Worm (Caenorhabditis elegans) whole organism, L3 larva: ENCODE results near the gene grd-4.

Experiments used
- R02D3.7 ChIP-seq: fragments of 150-350 bp; optimal IDR thresholded peaks from 2 replicates; lab custom pipeline; 2014; ENCODE audit warnings: missing biosample characterization, missing genetic modification characterization
- ZK546.5 ChIP-seq: sonication (generic microtip); optimal IDR thresholded peaks from 2 replicates; lab custom pipeline; 2017; ENCODE audit warnings: missing biosample characterization, missing genetic modification characterization
- aly-2 ChIP-seq: fragments of 150-350 bp; optimal IDR thresholded peaks from 2 replicates; lab custom pipeline; 2014; ENCODE audit warnings: missing biosample characterization, missing genetic modification characterization
- ama-1 ChIP-seq: fragments of 150-350 bp; optimal IDR thresholded peaks from 2 replicates; lab custom pipeline; 2018
- ceh-16 ChIP-seq: sonication (generic microtip); optimal IDR thresholded peaks from 2 replicates; lab custom pipeline; 2017; ENCODE audit warnings: missing biosample characterization, missing genetic modification characterization
- ceh-28 ChIP-seq: fragments of 150-350 bp; optimal IDR thresholded peaks from 2 replicates; lab custom pipeline; 2014; ENCODE audit warnings: missing biosample characterization, missing genetic modification reagents, missing genetic modification characterization
- ceh-82 ChIP-seq: fragments of 150-350 bp; optimal IDR thresholded peaks from 2 replicates; lab custom pipeline; 2014; ENCODE audit warnings: missing biosample characterization, missing genetic modification characterization
- ceh-9 ChIP-seq: sonication (generic microtip); optimal IDR thresholded peaks from 2 replicates; lab custom pipeline; 2018; ENCODE audit warnings: missing biosample characterization, missing genetic modification characterization
- daf-12 ChIP-seq: fragments of 150-350 bp; optimal IDR thresholded peaks from 2 replicates; lab custom pipeline; 2014; ENCODE audit warnings: missing biosample characterization, missing genetic modification reagents, missing genetic modification characterization
- egl-27 ChIP-seq: sonication (generic microtip); optimal IDR thresholded peaks from 4 replicates; lab custom pipeline; 2017; ENCODE audit warnings: missing biosample characterization, missing genetic modification reagents, missing genetic modification characterization
- egl-5 ChIP-seq: fragments of 150-350 bp; optimal IDR thresholded peaks from 2 replicates; lab custom pipeline; 2017; ENCODE audit warnings: missing biosample characterization, missing genetic modification reagents, missing genetic modification characterization, inconsistent platforms
- elt-1 ChIP-seq: fragments of 150-350 bp; optimal IDR thresholded peaks from 2 replicates; lab custom pipeline; 2014; ENCODE audit warnings: missing biosample characterization, missing genetic modification characterization
- elt-2 ChIP-seq: sonication (generic microtip); optimal IDR thresholded peaks from 2 replicates; lab custom pipeline; 2016; ENCODE audit warnings: missing genetic modification reagents, mild to moderate bottlenecking, missing genetic modification characterization, missing compliant biosample characterization
- elt-3 ChIP-seq, 3 experiments: fragments of 150-350 bp in 1 of 3; sonication (generic microtip) in 2 of 3; optimal IDR thresholded peaks; 2 replicates in 2 of 3; 4 replicates in 1 of 3; lab custom pipeline; 2014 to 2017; ENCODE audit warnings: missing biosample characterization in 3 of 3, missing genetic modification characterization in 3 of 3
- eor-1 ChIP-seq, 2 experiments: fragments of 150-350 bp; optimal IDR thresholded peaks; 2 replicates each; lab custom pipeline; 2014 to 2018; ENCODE audit warnings: missing biosample characterization in 2 of 2, missing genetic modification characterization in 2 of 2
- fkh-10 ChIP-seq: sonication (generic microtip); optimal IDR thresholded peaks from 2 replicates; lab custom pipeline; 2017; ENCODE audit warnings: missing biosample characterization, missing genetic modification reagents, missing genetic modification characterization
- fkh-2 ChIP-seq: fragments of 150-350 bp; optimal IDR thresholded peaks from 2 replicates; lab custom pipeline; 2014; ENCODE audit warnings: missing biosample characterization, missing genetic modification reagents, missing genetic modification characterization
- fos-1 ChIP-seq: fragments of 150-350 bp; optimal IDR thresholded peaks from 2 replicates; lab custom pipeline; 2014; ENCODE audit warnings: missing biosample characterization, missing genetic modification characterization
- hmg-11 ChIP-seq: sonication (generic microtip); optimal IDR thresholded peaks from 2 replicates; lab custom pipeline; 2016; ENCODE audit warnings: missing genetic modification characterization, missing compliant biosample characterization
- jun-1 ChIP-seq: fragments of 150-350 bp; optimal IDR thresholded peaks from 2 replicates; lab custom pipeline; 2014; ENCODE audit warnings: missing biosample characterization, missing genetic modification reagents, missing genetic modification characterization
- lin-15B ChIP-seq: fragments of 150-350 bp; optimal IDR thresholded peaks from 2 replicates; lab custom pipeline; 2014; ENCODE audit warnings: missing biosample characterization, missing genetic modification characterization
- lin-39 ChIP-seq: fragments of 150-350 bp; optimal IDR thresholded peaks from 2 replicates; lab custom pipeline; 2018; ENCODE audit warnings: missing biosample characterization, missing genetic modification reagents, missing genetic modification characterization
- lsy-12 ChIP-seq: sonication (generic microtip); optimal IDR thresholded peaks from 2 replicates; lab custom pipeline; 2016; ENCODE audit warnings: mild to moderate bottlenecking, missing genetic modification characterization, missing compliant biosample characterization
- mdl-1 ChIP-seq: fragments of 150-350 bp; optimal IDR thresholded peaks from 2 replicates; lab custom pipeline; 2014; ENCODE audit warnings: missing biosample characterization, missing genetic modification characterization
- mml-1 ChIP-seq: fragments of 150-350 bp; sonication (generic microtip); optimal IDR thresholded peaks from 3 replicates; lab custom pipeline; 2014; ENCODE audit warnings: missing biosample characterization, missing genetic modification characterization
- nfya-1 ChIP-seq: sonication (generic microtip); optimal IDR thresholded peaks from 2 replicates; lab custom pipeline; 2017; ENCODE audit warnings: missing genetic modification characterization, mild to moderate bottlenecking, missing compliant biosample characterization, antibody characterized with exemption, moderate library complexity; ENCODE audit not compliant: insufficient read depth
- nhr-11 ChIP-seq: fragments of 150-350 bp; optimal IDR thresholded peaks from 2 replicates; lab custom pipeline; 2014; ENCODE audit warnings: missing biosample characterization, missing genetic modification characterization
- nhr-12 ChIP-seq: fragments of 150-350 bp; optimal IDR thresholded peaks from 2 replicates; lab custom pipeline; 2014; ENCODE audit warnings: missing biosample characterization, missing genetic modification characterization
- nhr-23 ChIP-seq: fragments of 150-350 bp; optimal IDR thresholded peaks from 2 replicates; lab custom pipeline; 2014; ENCODE audit warnings: missing biosample characterization, missing genetic modification reagents, missing genetic modification characterization
- nhr-237 ChIP-seq: fragments of 150-350 bp; optimal IDR thresholded peaks from 2 replicates; lab custom pipeline; 2014; ENCODE audit warnings: missing biosample characterization, missing genetic modification characterization
- nhr-25 ChIP-seq: sonication (generic microtip); optimal IDR thresholded peaks from 2 replicates; lab custom pipeline; 2017; ENCODE audit warnings: missing biosample characterization, missing genetic modification characterization
- nhr-28 ChIP-seq: fragments of 150-350 bp; optimal IDR thresholded peaks from 2 replicates; lab custom pipeline; 2014; ENCODE audit warnings: missing biosample characterization, missing genetic modification characterization
- nhr-43 ChIP-seq: sonication (generic microtip); optimal IDR thresholded peaks from 2 replicates; lab custom pipeline; 2016; ENCODE audit warnings: mild to moderate bottlenecking, missing genetic modification characterization, missing compliant biosample characterization; ENCODE audit not compliant: poor library complexity, severe bottlenecking
- nhr-67 ChIP-seq: fragments of 150-350 bp; optimal IDR thresholded peaks from 2 replicates; lab custom pipeline; 2014; ENCODE audit warnings: missing biosample characterization, missing genetic modification characterization
- nhr-76 ChIP-seq: fragments of 150-350 bp; sonication (generic microtip); optimal IDR thresholded peaks from 5 replicates; lab custom pipeline; 2014; ENCODE audit warnings: missing biosample characterization, missing genetic modification characterization
- nhr-77 ChIP-seq: fragments of 150-350 bp; optimal IDR thresholded peaks from 2 replicates; lab custom pipeline; 2014; ENCODE audit warnings: missing biosample characterization, missing genetic modification characterization
- pha-4 ChIP-seq: fragments of 150-350 bp; optimal IDR thresholded peaks from 2 replicates; lab custom pipeline; 2014; ENCODE audit warnings: missing biosample characterization, missing genetic modification reagents, missing genetic modification characterization
- pqm-1 ChIP-seq: fragments of 150-350 bp; optimal IDR thresholded peaks from 2 replicates; lab custom pipeline; 2017; ENCODE audit warnings: missing biosample characterization, missing genetic modification characterization, inconsistent platforms
- sea-2 ChIP-seq: fragments of 150-350 bp; sonication (generic microtip); optimal IDR thresholded peaks from 4 replicates; lab custom pipeline; 2014; ENCODE audit warnings: missing biosample characterization, missing genetic modification reagents, missing genetic modification characterization
- skn-1 ChIP-seq: fragments of 150-350 bp; optimal IDR thresholded peaks from 2 replicates; lab custom pipeline; 2014; ENCODE audit warnings: missing biosample characterization, missing genetic modification characterization
- snpc-4 ChIP-seq: fragments of 150-350 bp; optimal IDR thresholded peaks from 2 replicates; lab custom pipeline; 2014; ENCODE audit warnings: missing biosample characterization, missing genetic modification characterization
- tbx-2 ChIP-seq: sonication (generic microtip); optimal IDR thresholded peaks from 2 replicates; lab custom pipeline; 2016; ENCODE audit warnings: mild to moderate bottlenecking, missing genetic modification characterization, missing compliant biosample characterization
- unc-39 ChIP-seq: sonication (generic microtip); optimal IDR thresholded peaks from 4 replicates; lab custom pipeline; 2017; ENCODE audit warnings: missing biosample characterization, missing genetic modification characterization
- unc-62 ChIP-seq: fragments of 150-350 bp; sonication (generic microtip); optimal IDR thresholded peaks from 4 replicates; lab custom pipeline; 2014; ENCODE audit warnings: missing biosample characterization, missing genetic modification reagents, missing genetic modification characterization
- zag-1 ChIP-seq: fragments of 150-350 bp; optimal IDR thresholded peaks from 2 replicates; lab custom pipeline; 2014; ENCODE audit warnings: missing biosample characterization, missing genetic modification characterization
- ztf-11 ChIP-seq: fragments of 150-350 bp; optimal IDR thresholded peaks from 2 replicates; lab custom pipeline; 2014; ENCODE audit warnings: missing biosample characterization, missing genetic modification characterization
- ztf-4 ChIP-seq: fragments of 150-350 bp; optimal IDR thresholded peaks from 2 replicates; lab custom pipeline; 2014; ENCODE audit warnings: missing biosample characterization, missing genetic modification characterization

The grd-4 gene

DNA sequence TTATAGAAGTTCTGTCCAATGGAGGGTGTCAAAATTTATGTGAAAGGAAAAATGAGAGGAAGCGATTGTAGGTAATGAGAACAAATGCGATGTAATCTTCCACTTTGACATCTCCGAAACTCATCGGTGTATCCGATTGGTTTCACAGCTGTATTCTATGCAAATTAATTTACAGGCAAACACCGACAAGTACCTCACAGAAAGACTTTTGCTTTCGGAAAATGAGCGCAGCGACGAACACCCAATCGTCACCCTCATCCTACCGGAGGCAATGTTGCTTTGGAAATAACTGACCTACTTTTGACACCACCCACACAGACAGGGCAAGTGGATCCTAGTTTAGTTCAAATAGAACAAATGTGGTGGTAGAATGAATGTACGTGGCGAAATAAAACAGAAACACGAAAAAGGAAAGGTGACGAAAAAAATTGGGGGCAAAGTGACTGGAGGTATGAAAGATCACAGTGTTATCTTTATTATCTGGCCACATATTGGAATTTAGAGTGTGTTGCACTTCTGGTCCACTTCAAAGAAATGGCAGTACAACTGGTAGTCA lies 37.1 kb upstream of the grd-4 start:
- no peak for TF ChIP-seq ztf-11
- no peak for TF ChIP-seq lsy-12 (tag; lab: Kevin White, UChicago)
- TF ChIP-seq ama-1 (lab: Kevin White, UChicago), result no peak
- TF ChIP-seq nhr-23 (tag; lab: Kevin White, UChicago), result peak; percentile 12

ce11 chrX:8470126-8470772 lies 30.8 kb upstream of the grd-4 start, which contains the start of gene mec-10:
Gene mec-10, minus strand, starts transcription at chrX:8470314.
- TF ChIP-seq nhr-12 (tag; lab: Kevin White, UChicago) (no peak), pha-4 (peak; percentile 35), elt-2 (tag; lab: Kevin White, UChicago) (peak; percentile 91), pqm-1 (tag; lab: Kevin White, UChicago) (peak; percentile 97)
- TF ChIP-seq, all 47 proteins: peak for 3

DNA sequence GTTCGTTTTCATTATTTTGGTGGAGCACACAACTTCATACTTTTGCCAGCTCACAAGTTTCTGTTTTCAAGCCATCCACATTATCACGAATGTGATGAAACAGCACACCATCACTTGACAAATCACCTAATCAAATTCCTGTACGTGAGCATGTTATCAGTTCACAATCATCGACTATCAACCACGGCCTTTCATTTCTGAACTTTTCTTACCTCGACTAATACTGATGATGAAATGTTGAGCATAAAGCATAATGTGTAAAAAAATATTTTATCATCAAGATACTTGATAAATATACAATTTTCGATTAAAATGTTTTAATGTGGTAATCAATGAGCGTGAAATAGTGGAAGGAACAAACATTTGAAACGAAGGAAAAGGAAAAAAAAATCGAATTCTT lies 27.6 kb upstream of the grd-4 start:
- TF ChIP-seq unc-62 (GFP tag; lab: Kevin White, UChicago) (no peak), egl-5 (tag; lab: Kevin White, UChicago) (no peak), R02D3.7 (tag; lab: Kevin White, UChicago) (no peak), mml-1 (tag; lab: Kevin White, UChicago) (no peak), nhr-77 (tag; lab: Kevin White, UChicago) (peak; percentile 68), fos-1 (tag; lab: Kevin White, UChicago) (no peak), elt-2 (tag; lab: Kevin White, UChicago) (peak; percentile 99), nhr-67 (tag; lab: Kevin White, UChicago) (no peak), nhr-28 (no peak), ZK546.5 (tag; lab: Kevin White, UChicago) (no peak), eor-1 (tag; optimal IDR thresholded peaks at IDR 0.05; lab: Kevin White, UChicago) (no peak), elt-3 (tag; optimal IDR thresholded peaks at IDR 0.05; lab: Kevin White, UChicago) (no peak), nfya-1 (tag; lab: Kevin White, UChicago) (no peak), nhr-43 (tag; lab: Kevin White, UChicago) (no peak), skn-1 (tag; lab: Kevin White, UChicago) (peak; percentile 11), fkh-2 (tag; lab: Kevin White, UChicago) (no peak), elt-1 (tag; lab: Kevin White, UChicago) (no peak), jun-1 (tag; lab: Kevin White, UChicago) (peak; percentile 77), tbx-2 (tag; lab: Kevin White, UChicago) (no peak), sea-2 (GFP tag; lab: Kevin White, UChicago) (no peak), ceh-16 (tag; lab: Kevin White, UChicago) (no peak), ceh-28 (tag; lab: Kevin White, UChicago) (peak; percentile 56), nhr-237 (no peak), aly-2 (tag; lab: Kevin White, UChicago) (no peak), pqm-1 (tag; lab: Kevin White, UChicago) (peak; percentile 98), fkh-10 (GFP tag; lab: Kevin White, UChicago) (no peak), ztf-11 (no peak), zag-1 (tag; lab: Kevin White, UChicago) (no peak), hmg-11 (no peak), daf-12 (tag; lab: Kevin White, UChicago) (no peak), ztf-4 (tag; lab: Kevin White, UChicago) (no peak), ama-1 (lab: Kevin White, UChicago) (peak; percentile 55), nhr-12 (tag; lab: Kevin White, UChicago) (no peak), lsy-12 (tag; lab: Kevin White, UChicago) (no peak), unc-39 (tag; lab: Kevin White, UChicago) (no peak), mdl-1 (tag; lab: Kevin White, UChicago) (no peak), ceh-9 (no peak), snpc-4 (tag; lab: Kevin White, UChicago) (no peak), nhr-76 (tag; lab: Kevin White, UChicago) (no peak), egl-27 (no peak), nhr-11 (tag; lab: Kevin White, UChicago) (no peak), lin-15B (tag; lab: Kevin White, UChicago) (no peak), ceh-82 (tag; lab: Kevin White, UChicago) (no peak), nhr-23 (tag; lab: Kevin White, UChicago) (no peak), nhr-25 (tag; lab: Kevin White, UChicago) (no peak), pha-4 (peak; percentile 59), lin-39 (tag; lab: Kevin White, UChicago) (no peak)
- TF ChIP-seq, all 47 proteins: peak for 8
